Worm (Caenorhabditis elegans) whole organism, mixed stage, embryonic: ENCODE data around the gene ins-5.

Experiments
- M03D4.4 ChIP-seq: sonication (generic microtip); optimal IDR thresholded peaks from 2 replicates; lab custom pipeline; 2017; ENCODE audit warnings: mild to moderate bottlenecking, missing genetic modification characterization, missing compliant biosample characterization
- blmp-1 ChIP-seq: fragments of 150-350 bp; optimal IDR thresholded peaks from 2 replicates; lab custom pipeline; 2014; ENCODE audit warnings: missing biosample characterization, missing genetic modification characterization
- ceh-39 ChIP-seq: fragments of 150-350 bp; optimal IDR thresholded peaks from 2 replicates; lab custom pipeline; 2014; ENCODE audit warnings: missing biosample characterization, missing genetic modification characterization
- elt-3 ChIP-seq: fragments of 150-350 bp; optimal IDR thresholded peaks from 2 replicates; lab custom pipeline; 2014; ENCODE audit warnings: missing biosample characterization, missing genetic modification characterization
- flh-1 ChIP-seq: fragments of 200-800 bp; sonication (Bioruptor generic); optimal IDR thresholded peaks from 2 replicates; lab custom pipeline; 2018; ENCODE audit warnings: mild to moderate bottlenecking, missing genetic modification characterization, moderate library complexity, missing compliant biosample characterization
- lin-13 ChIP-seq: fragments of 150-350 bp; optimal IDR thresholded peaks from 2 replicates; lab custom pipeline; 2014; ENCODE audit warnings: missing biosample characterization, missing genetic modification characterization
- lsy-2 ChIP-seq: fragments of 150-350 bp; optimal IDR thresholded peaks from 2 replicates; lab custom pipeline; 2014; ENCODE audit warnings: missing biosample characterization, missing genetic modification characterization
- mep-1 ChIP-seq: fragments of 150-350 bp; optimal IDR thresholded peaks from 2 replicates; lab custom pipeline; 2017; ENCODE audit warnings: missing biosample characterization, missing genetic modification reagents, missing genetic modification characterization, inconsistent platforms
- pha-4 ChIP-seq: fragments of 150-350 bp; optimal IDR thresholded peaks from 2 replicates; lab custom pipeline; 2018; ENCODE audit warnings: missing biosample characterization, missing genetic modification reagents, missing genetic modification characterization
- snpc-4 ChIP-seq: fragments of 150-350 bp; optimal IDR thresholded peaks from 2 replicates; lab custom pipeline; 2014; ENCODE audit warnings: missing biosample characterization, missing genetic modification characterization
- tbx-8 ChIP-seq: fragments of 200-800 bp; sonication (Bioruptor generic); optimal IDR thresholded peaks from 2 replicates; lab custom pipeline; 2018; ENCODE audit warnings: mild to moderate bottlenecking, missing genetic modification characterization, moderate library complexity, missing compliant biosample characterization
- unc-62 ChIP-seq: fragments of 150-350 bp; optimal IDR thresholded peaks from 2 replicates; lab custom pipeline; 2014; ENCODE audit warnings: missing biosample characterization, missing genetic modification reagents, missing genetic modification characterization
- zip-8 ChIP-seq: fragments of 150-350 bp; optimal IDR thresholded peaks from 2 replicates; lab custom pipeline; 2014; ENCODE audit warnings: missing biosample characterization, missing genetic modification characterization
- ztf-11 ChIP-seq: fragments of 150-350 bp; optimal IDR thresholded peaks from 2 replicates; lab custom pipeline; 2014; ENCODE audit warnings: missing biosample characterization, missing genetic modification characterization

- TF ChIP-seq unc-62 (GFP tag; lab: Kevin White, UChicago) (no peak), pha-4 (tag; lab: Kevin White, UChicago) (no peak), lsy-2 (tag; lab: Kevin White, UChicago) (no peak), ceh-39 (tag; lab: Kevin White, UChicago) (no peak), zip-8 (no peak), M03D4.4 (tag; lab: Kevin White, UChicago) (no peak), snpc-4 (tag; lab: Kevin White, UChicago) (no peak), flh-1 (no peak), ztf-11 (tag; lab: Kevin White, UChicago) (no peak), lin-13 (tag; lab: Kevin White, UChicago) (no peak), tbx-8 (no peak), mep-1 (tag; lab: Kevin White, UChicago) (no peak), elt-3 (tag; lab: Kevin White, UChicago) (no peak), blmp-1 (tag; lab: Kevin White, UChicago) (no peak)
These were observed 33.7 kb downstream of the ins-5 start, which contains the start of gene frpr-16 for ce11 chrII:6031106-6031505.
